Fruit fly (Drosophila melanogaster): ENCODE data around the gene CG13793.

DNA sequence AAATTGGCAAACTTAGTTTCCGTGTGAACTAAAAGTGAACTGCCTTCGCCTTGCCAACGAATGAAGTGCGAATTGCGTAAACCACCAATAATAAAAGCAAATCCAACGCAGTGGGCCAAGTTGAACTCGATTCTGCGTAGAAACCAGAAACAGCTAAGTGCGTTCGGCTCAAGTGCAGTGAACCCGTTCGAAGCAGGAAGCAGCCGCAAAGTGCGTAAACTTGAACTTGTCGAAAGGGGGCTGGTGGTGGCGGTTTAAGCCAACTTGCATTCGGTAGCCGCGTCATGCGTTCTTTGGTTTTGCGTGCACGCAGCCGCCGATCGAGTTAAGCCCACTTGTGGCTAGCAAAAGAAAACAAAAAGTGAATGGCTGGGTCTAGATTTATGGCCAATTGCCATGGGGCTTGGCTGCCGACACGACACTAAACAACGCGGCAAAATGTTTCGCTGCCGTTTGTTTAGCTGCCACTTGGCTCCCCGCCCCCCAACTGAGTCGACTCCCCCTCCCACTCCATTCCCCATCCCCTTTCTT, 31.4 kb upstream of the CG13793 start:
- no peak for TF ChIP-seq CG15479 (GFP tag; optimal IDR thresholded peaks at IDR 0.05)
- TF ChIP-seq CG2199 (GFP tag; IDR thresholded peaks at IDR 0.05), result no peak
- TF ChIP-seq CG10274 (GFP tag; optimal IDR thresholded peaks at IDR 0.05), result no peak
- no peak for TF ChIP-seq tx (GFP tag; optimal IDR thresholded peaks at IDR 0.05)
- TF ChIP-seq Fer3 (tag; optimal IDR thresholded peaks at IDR 0.05), result no peak
- no peak for TF ChIP-seq gce (GFP tag; IDR thresholded peaks at IDR 0.05)
- no peak for TF ChIP-seq Dip3 (GFP tag; optimal IDR thresholded peaks at IDR 0.05)
- no peak for TF ChIP-seq Atf3 (GFP tag; optimal IDR thresholded peaks at IDR 0.05)
- no peak for TF ChIP-seq CTCF (GFP tag; optimal IDR thresholded peaks at IDR 0.05)
- no peak for TF ChIP-seq CG33213 (GFP tag; optimal IDR thresholded peaks at IDR 0.05)
- no peak for TF ChIP-seq Hr39 (optimal IDR thresholded peaks at IDR 0.05)
- TF ChIP-seq usp (GFP tag; optimal IDR thresholded peaks at IDR 0.05), result no peak
- no peak for TF ChIP-seq CG10959 (GFP tag; IDR thresholded peaks at IDR 0.05)

Data from whole organism, embryonic.